Worm (Caenorhabditis elegans): Measurements from ENCODE around the gene gst-38.
A peak's percentile ranks its signal among the peaks of the same experiment; 100 is the strongest.

gst-38 gene

ce11 chrV:15873762-15874161 lies 42.1 kb downstream of the gst-38 start (continued):
- TF ChIP-seq ceh-79 (tag; optimal IDR thresholded peaks at IDR 0.05) (peak; percentile 97), rec-8 (tag; optimal IDR thresholded peaks at IDR 0.05) (peak; percentile 94 to 98), C17E4.6 (GFP tag; IDR thresholded peaks at IDR 0.05) (peak; percentile 87), rpc-1 (optimal IDR thresholded peaks at IDR 0.05) (peak; percentile 98), rpc-1 (tag; optimal IDR thresholded peaks at IDR 0.05) (peak; percentile 99), F10E7.11 (tag; optimal IDR thresholded peaks at IDR 0.05) (peak; percentile 97), nhr-27 (tag; optimal IDR thresholded peaks at IDR 0.05) (peak; percentile 91), lsy-27 (tag; optimal IDR thresholded peaks at IDR 0.05; ENCODE audit: borderline replicate concordance, insufficient read depth) (peak; percentile 89), ztf-25 (GFP tag; IDR thresholded peaks at IDR 0.05) (peak; percentile 95), nfya-2 (GFP tag; IDR thresholded peaks at IDR 0.05) (0 out of 2 replicates have a peak, but pooled peaks have one; percentile 49), ama-1 (optimal IDR thresholded peaks at IDR 0.05) (no peak), ama-1 (GFP tag; optimal IDR thresholded peaks at IDR 0.05) (peak; percentile 93 to 96), ztf-18 (tag; optimal IDR thresholded peaks at IDR 0.05) (peak; percentile 85), ekl-4 (GFP tag; IDR thresholded peaks at IDR 0.05) (peak; percentile 75; the same call in 1 of the 2 replicates), dpl-1 (GFP tag; optimal IDR thresholded peaks at IDR 0.05) (peak; percentile 8), ccch-3 (GFP tag; optimal IDR thresholded peaks at IDR 0.05) (peak; percentile 70), ceh-91 (GFP tag; IDR thresholded peaks at IDR 0.05) (peak; percentile 71), akir-1 (GFP tag; optimal IDR thresholded peaks at IDR 0.05) (peak; percentile 41), F22D6.2 (tag; optimal IDR thresholded peaks at IDR 0.05) (peak; percentile 67), efl-1 (GFP tag; optimal IDR thresholded peaks at IDR 0.05) (peak; percentile 34), hmg-1.2 (GFP tag; IDR thresholded peaks at IDR 0.05) (peak; percentile 87), mcd-1 (GFP tag; IDR thresholded peaks at IDR 0.05) (peak; percentile 84), T26A5.8 (tag; optimal IDR thresholded peaks at IDR 0.05) (peak; percentile 95), hlh-26 (GFP tag; conservative IDR thresholded peaks at IDR 0.05) (0 out of 2 replicates have a peak, but pooled peaks have one; percentile 46), F57C9.4 (tag; optimal IDR thresholded peaks at IDR 0.05) (peak; percentile 74), lin-54 (GFP tag; optimal IDR thresholded peaks at IDR 0.05) (peak; percentile 84), attf-3 (GFP tag; conservative IDR thresholded peaks at IDR 0.05) (peak; percentile 67), snpc-4 (GFP tag; optimal IDR thresholded peaks at IDR 0.05) (peak; percentile 83), snpc-4 (tag; optimal IDR thresholded peaks at IDR 0.05) (peak; percentile 66 to 88 (median 86)), ceh-40 (GFP tag; IDR thresholded peaks at IDR 0.05) (peak; percentile 94; the same call in 1 of the 2 replicates), aptf-2 (GFP tag; conservative IDR thresholded peaks at IDR 0.05) (0 out of 2 replicates have a peak, but pooled peaks have one; percentile 49), F37B4.10 (GFP tag; IDR thresholded peaks at IDR 0.05) (peak; percentile 92; the same call in 1 of the 2 replicates), T07F8.4 (tag; optimal IDR thresholded peaks at IDR 0.05) (peak; percentile 88), dox-1 (GFP tag; IDR thresholded peaks at IDR 0.05) (peak; percentile 96), ztf-22 (GFP tag; optimal IDR thresholded peaks at IDR 0.05) (peak; percentile 76), zfh-2 (GFP tag; conservative IDR thresholded peaks at IDR 0.05) (no peak; the same call in 1 of the 2 replicates), attf-6 (GFP tag; IDR thresholded peaks at IDR 0.05) (peak; percentile 85), athp-1 (tag; optimal IDR thresholded peaks at IDR 0.05) (peak; percentile 96), lin-35 (GFP tag; optimal IDR thresholded peaks at IDR 0.05) (peak in 2 of 3 experiments; percentile 30 to 82), Y79H2A.3 (GFP tag; conservative IDR thresholded peaks at IDR 0.05) (0 out of 2 replicates have a peak, but pooled peaks have one; percentile 65), xnd-1 (tag; optimal IDR thresholded peaks at IDR 0.05) (peak; percentile 12), Y67H2A.10 (GFP tag; conservative IDR thresholded peaks at IDR 0.05) (no peak), F33H1.4 (GFP tag; IDR thresholded peaks at IDR 0.05) (peak; percentile 52), egrh-3 (GFP tag; IDR thresholded peaks at IDR 0.05) (peak; percentile 69), cebp-1 (GFP tag; IDR thresholded peaks at IDR 0.05) (peak; percentile 68; the same call in 1 of the 2 replicates), cebp-1 (tag; optimal IDR thresholded peaks at IDR 0.05) (peak; percentile 90), let-526 (GFP tag; IDR thresholded peaks at IDR 0.05) (peak; percentile 89), unc-62 (GFP tag; optimal IDR thresholded peaks at IDR 0.05) (no peak), snpc-3.4 (tag; optimal IDR thresholded peaks at IDR 0.05) (peak; percentile 93)
